Fruit fly (Drosophila melanogaster) whole organism, embryonic: Measurements from ENCODE around the gene CG14269.

Experiments
- CG10147 ChIP-seq: fragments of 200-800 bp; sonication (Bioruptor generic); optimal IDR thresholded peaks from 2 replicates; lab custom pipeline; 2019; ENCODE audit warnings: missing biosample characterization, mild to moderate bottlenecking, missing genetic modification characterization, moderate library complexity
- CG10959 ChIP-seq: fragments of 200-800 bp; sonication (Bioruptor generic); IDR thresholded peaks from 2 replicates; pipeline ENCODE4 v1.3.6; 2022; ENCODE audit warnings: missing biosample characterization, missing genetic modification characterization
- CG10979 ChIP-seq: fragments of 200-800 bp; sonication (Bioruptor generic); optimal IDR thresholded peaks from 2 replicates; lab custom pipeline; 2018; ENCODE audit warnings: missing biosample characterization, mild to moderate bottlenecking, missing genetic modification characterization, moderate library complexity
- CG11560 ChIP-seq: fragments of 200-800 bp; sonication (Bioruptor generic); IDR thresholded peaks from 3 replicates; pipeline ENCODE4 v1.3.6; 2022; ENCODE audit warnings: missing biosample characterization, missing genetic modification characterization
- CG12071 ChIP-seq: fragments of 200-800 bp; sonication (Bioruptor generic); optimal IDR thresholded peaks from 3 replicates; lab custom pipeline; 2018; ENCODE audit warnings: missing biosample characterization, mild to moderate bottlenecking, missing genetic modification characterization
- CG12769 ChIP-seq: fragments of 200-800 bp; sonication (Bioruptor generic); optimal IDR thresholded peaks from 2 replicates; lab custom pipeline; 2019; ENCODE audit warnings: missing biosample characterization, mild to moderate bottlenecking, missing genetic modification characterization, moderate library complexity
- CG12942 ChIP-seq: fragments of 200-800 bp; sonication (Bioruptor generic); optimal IDR thresholded peaks from 3 replicates; lab custom pipeline; 2016; ENCODE audit warnings: missing biosample characterization, missing genetic modification characterization
- CG14965 ChIP-seq: fragments of 200-800 bp; sonication (Bioruptor generic); optimal IDR thresholded peaks from 2 replicates; lab custom pipeline; 2016; ENCODE audit warnings: missing biosample characterization, missing genetic modification characterization, borderline replicate concordance
- CG15011 ChIP-seq: fragments of 200-800 bp; sonication (Bioruptor generic); optimal IDR thresholded peaks from 3 replicates; lab custom pipeline; 2018; ENCODE audit warnings: missing biosample characterization, mild to moderate bottlenecking, missing genetic modification characterization
- CG15269 ChIP-seq: fragments of 200-800 bp; sonication (Bioruptor generic); optimal IDR thresholded peaks from 2 replicates; lab custom pipeline; 2018; ENCODE audit warnings: missing biosample characterization, mild to moderate bottlenecking, missing genetic modification characterization, moderate library complexity
- CG15601 ChIP-seq: fragments of 200-800 bp; sonication (Bioruptor generic); optimal IDR thresholded peaks from 3 replicates; lab custom pipeline; 2019; ENCODE audit warnings: missing biosample characterization, mild to moderate bottlenecking, missing genetic modification characterization, moderate library complexity
- CG18599 ChIP-seq: fragments of 200-800 bp; sonication (Bioruptor generic); optimal IDR thresholded peaks from 3 replicates; lab custom pipeline; 2017; ENCODE audit warnings: missing biosample characterization, missing genetic modification characterization, mild to moderate bottlenecking, moderate library complexity, missing genetic modification reagents
- CG18619 ChIP-seq: fragments of 200-800 bp; sonication (Bioruptor generic); optimal IDR thresholded peaks from 3 replicates; lab custom pipeline; 2017; ENCODE audit warnings: missing biosample characterization, mild to moderate bottlenecking, missing genetic modification characterization
- CG34376 ChIP-seq: fragments of 200-800 bp; sonication (Bioruptor generic); optimal IDR thresholded peaks from 2 replicates; lab custom pipeline; 2018; ENCODE audit warnings: missing biosample characterization, mild to moderate bottlenecking, missing genetic modification characterization
- CG43689 ChIP-seq: fragments of 200-800 bp; sonication (Bioruptor generic); IDR thresholded peaks from 2 replicates; pipeline ENCODE4 v1.3.6; 2022; ENCODE audit warnings: missing biosample characterization, missing genetic modification characterization
- CG8089 ChIP-seq: fragments of 200-800 bp; sonication (Bioruptor generic); optimal IDR thresholded peaks from 3 replicates; lab custom pipeline; 2016; ENCODE audit warnings: missing biosample characterization, missing genetic modification characterization
- D ChIP-seq, 2 experiments: fragments of 200-800 bp in 1 of 2; fragments of >200 bp in 1 of 2; sonication (Bioruptor generic) in 1 of 2; optimal IDR thresholded peaks; 2 replicates in 1 of 2; 3 replicates in 1 of 2; lab custom pipeline; 2017; ENCODE audit warnings: mild to moderate bottlenecking in 1 of 2, missing biosample characterization in 1 of 2, missing genetic modification characterization in 1 of 2, missing genetic modification reagents in 1 of 2
- Fer3 ChIP-seq: fragments of 200-800 bp; sonication (Bioruptor generic); optimal IDR thresholded peaks from 2 replicates; lab custom pipeline; 2018; ENCODE audit warnings: missing biosample characterization, mild to moderate bottlenecking, missing genetic modification characterization, moderate library complexity
- GATAe ChIP-seq: fragments of 200-800 bp; sonication (Bioruptor generic); conservative IDR thresholded peaks from 2 replicates; pipeline ENCODE4 v1.3.6; 2022; ENCODE audit warnings: missing biosample characterization, missing genetic modification characterization
- H2.0 ChIP-seq: fragments of 200-800 bp; sonication (Bioruptor generic); IDR thresholded peaks from 2 replicates; pipeline ENCODE4 v1.3.6; 2022; ENCODE audit warnings: missing biosample characterization, missing genetic modification characterization
- Hey ChIP-seq: fragments of 200-800 bp; sonication (Bioruptor generic); optimal IDR thresholded peaks from 3 replicates; lab custom pipeline; 2018; ENCODE audit warnings: missing biosample characterization, mild to moderate bottlenecking, missing genetic modification characterization
- Jarid2 ChIP-seq: fragments of 200-800 bp; sonication (Bioruptor generic); optimal IDR thresholded peaks from 3 replicates; lab custom pipeline; 2017; ENCODE audit warnings: mild to moderate bottlenecking, missing biosample characterization, missing genetic modification reagents, missing genetic modification characterization
- MESR4 ChIP-seq: fragments of 200-800 bp; sonication (Bioruptor generic); optimal IDR thresholded peaks from 2 replicates; lab custom pipeline; 2018; ENCODE audit warnings: missing biosample characterization, mild to moderate bottlenecking, missing genetic modification characterization, moderate library complexity
- MTF-1 ChIP-seq: fragments of 200-800 bp; sonication (Bioruptor generic); optimal IDR thresholded peaks from 2 replicates; lab custom pipeline; 2018; ENCODE audit warnings: missing biosample characterization, mild to moderate bottlenecking, missing genetic modification characterization, borderline replicate concordance
- Vsx1 ChIP-seq: fragments of 200-800 bp; sonication (Bioruptor generic); optimal IDR thresholded peaks from 2 replicates; lab custom pipeline; 2017; ENCODE audit warnings: missing biosample characterization, mild to moderate bottlenecking, missing genetic modification characterization, missing genetic modification reagents
- al ChIP-seq: fragments of 200-800 bp; sonication (Bioruptor generic); IDR thresholded peaks from 2 replicates; pipeline ENCODE4 v1.3.6; 2022; ENCODE audit warnings: missing biosample characterization, missing genetic modification characterization
- ase ChIP-seq: fragments of 200-800 bp; sonication (Bioruptor generic); IDR thresholded peaks from 3 replicates; pipeline ENCODE4 v1.3.6; 2022; ENCODE audit warnings: missing biosample characterization, missing genetic modification characterization
- br ChIP-seq: fragments of >200 bp; optimal IDR thresholded peaks from 2 replicates; lab custom pipeline; 2017
- chn ChIP-seq: fragments of 200-800 bp; sonication (Bioruptor generic); optimal IDR thresholded peaks from 2 replicates; lab custom pipeline; 2016; ENCODE audit warnings: missing biosample characterization, missing genetic modification characterization
- corto ChIP-seq: fragments of 200-800 bp; sonication (Bioruptor generic); optimal IDR thresholded peaks from 2 replicates; lab custom pipeline; 2016; ENCODE audit warnings: missing biosample characterization, mild to moderate bottlenecking, missing genetic modification characterization, moderate library complexity
- danr ChIP-seq: fragments of 200-800 bp; sonication (Bioruptor generic); IDR thresholded peaks from 2 replicates; pipeline ENCODE4 v1.3.6; 2022; ENCODE audit warnings: missing biosample characterization, missing genetic modification characterization
- dmrt11E ChIP-seq: fragments of 200-800 bp; sonication (Bioruptor generic); optimal IDR thresholded peaks from 3 replicates; lab custom pipeline; 2018; ENCODE audit warnings: missing biosample characterization, mild to moderate bottlenecking, missing genetic modification characterization, moderate library complexity
- fd102C ChIP-seq: fragments of 200-800 bp; sonication (Bioruptor generic); optimal IDR thresholded peaks from 2 replicates; lab custom pipeline; 2018; ENCODE audit warnings: missing biosample characterization, mild to moderate bottlenecking, missing genetic modification characterization, moderate library complexity
- ftz-f1 ChIP-seq: fragments of 200-800 bp; sonication (Bioruptor generic); optimal IDR thresholded peaks from 2 replicates; lab custom pipeline; 2016; ENCODE audit warnings: missing biosample characterization, missing genetic modification characterization
- gce ChIP-seq: fragments of 200-800 bp; sonication (Bioruptor generic); IDR thresholded peaks from 3 replicates; pipeline ENCODE4 v1.3.6; 2022; ENCODE audit warnings: missing biosample characterization, missing genetic modification characterization
- gfzf ChIP-seq: fragments of 200-800 bp; sonication (Bioruptor generic); optimal IDR thresholded peaks from 2 replicates; lab custom pipeline; 2016; ENCODE audit warnings: missing biosample characterization, mild to moderate bottlenecking, missing genetic modification characterization, moderate library complexity
- hth ChIP-seq: fragments of >200 bp; optimal IDR thresholded peaks from 2 replicates; lab custom pipeline; 2017; ENCODE audit warnings: inconsistent platforms
- org-1 ChIP-seq: fragments of 200-800 bp; sonication (Bioruptor generic); optimal IDR thresholded peaks from 2 replicates; lab custom pipeline; 2017; ENCODE audit warnings: missing biosample characterization, missing genetic modification characterization
- pb ChIP-seq: fragments of 200-800 bp; sonication (Bioruptor generic); optimal IDR thresholded peaks from 3 replicates; lab custom pipeline; 2016; ENCODE audit warnings: missing biosample characterization, missing genetic modification characterization
- rib ChIP-seq: fragments of 200-800 bp; sonication (Bioruptor generic); IDR thresholded peaks from 2 replicates; pipeline ENCODE4 v1.3.6; 2022; ENCODE audit warnings: missing biosample characterization, missing genetic modification characterization
- ro ChIP-seq: fragments of 200-800 bp; sonication (Bioruptor generic); IDR thresholded peaks from 2 replicates; pipeline ENCODE4 v1.3.6; 2022; ENCODE audit warnings: missing biosample characterization, missing genetic modification characterization
- scrt ChIP-seq: fragments of 200-800 bp; sonication (Bioruptor generic); optimal IDR thresholded peaks from 2 replicates; lab custom pipeline; 2018; ENCODE audit warnings: missing biosample characterization, mild to moderate bottlenecking, missing genetic modification characterization, moderate library complexity
- sens-2 ChIP-seq: fragments of 200-800 bp; sonication (Bioruptor generic); IDR thresholded peaks from 2 replicates; pipeline ENCODE4 v1.3.6; 2022; ENCODE audit warnings: missing biosample characterization, missing genetic modification characterization
- shn ChIP-seq: fragments of 200-800 bp; sonication (Bioruptor generic); optimal IDR thresholded peaks from 3 replicates; lab custom pipeline; 2016; ENCODE audit warnings: missing biosample characterization, missing genetic modification characterization
- sqz ChIP-seq: fragments of 200-800 bp; sonication (Bioruptor generic); optimal IDR thresholded peaks from 3 replicates; lab custom pipeline; 2018; ENCODE audit warnings: missing biosample characterization, mild to moderate bottlenecking, missing genetic modification characterization
- sug ChIP-seq: fragments of 200-800 bp; optimal IDR thresholded peaks from 2 replicates; lab custom pipeline; 2019; ENCODE audit warnings: missing biosample characterization, mild to moderate bottlenecking, missing genetic modification characterization, moderate library complexity
- tgo ChIP-seq: fragments of 200-800 bp; sonication (Bioruptor generic); IDR thresholded peaks from 3 replicates; pipeline ENCODE4 v1.3.6; 2022; ENCODE audit warnings: missing biosample characterization, missing genetic modification characterization
- tna ChIP-seq: fragments of 200-800 bp; sonication (Bioruptor generic); IDR thresholded peaks from 2 replicates; pipeline ENCODE4 v1.3.6; 2022; ENCODE audit warnings: missing biosample characterization, missing genetic modification characterization; ENCODE audit not compliant: partially characterized antibody
- tx ChIP-seq: fragments of 200-800 bp; sonication (Bioruptor generic); optimal IDR thresholded peaks from 2 replicates; lab custom pipeline; 2016; ENCODE audit warnings: missing biosample characterization, missing genetic modification characterization
- vnd ChIP-seq: fragments of 200-800 bp; sonication (Bioruptor generic); IDR thresholded peaks from 3 replicates; pipeline ENCODE4 v1.3.6; 2022; ENCODE audit warnings: missing biosample characterization, missing genetic modification characterization; ENCODE audit not compliant: partially characterized antibody
- zen ChIP-seq: fragments of 200-800 bp; sonication (Bioruptor generic); optimal IDR thresholded peaks from 3 replicates; lab custom pipeline; 2018; ENCODE audit warnings: missing biosample characterization, mild to moderate bottlenecking, missing genetic modification characterization, moderate library complexity

Gene CG14269

dm6 chrX:3399286-3399685, 36.3 kb downstream of the CG14269 start (continued):
- no peak for TF ChIP-seq CG10959 (GFP tag; lab: Robert Waterston, UW)
- TF ChIP-seq fd102C (GFP tag; lab: Kevin White, UChicago): no peak
- 0 out of 2 replicates have a peak, but pooled peaks have one; percentile 13 for TF ChIP-seq GATAe
- TF ChIP-seq CG15601 (tag; lab: Kevin White, UChicago): no peak
- no peak for TF ChIP-seq rib (GFP tag; lab: Robert Waterston, UW)
- no peak for TF ChIP-seq MESR4 (GFP tag; lab: Kevin White, UChicago)
- peak; percentile 72 for TF ChIP-seq CG18599 (GFP tag; lab: Kevin White, UChicago)
- no peak for TF ChIP-seq CG10979 (tag; lab: Kevin White, UChicago)
- no peak for TF ChIP-seq dmrt11E (tag; lab: Kevin White, UChicago)
- no peak for TF ChIP-seq scrt
- TF ChIP-seq Jarid2 (GFP tag; lab: Kevin White, UChicago): no peak
- no peak for TF ChIP-seq gfzf
- no peak for TF ChIP-seq ftz-f1 (GFP tag; lab: Kevin White, UChicago)
- TF ChIP-seq sqz (GFP tag; lab: Kevin White, UChicago): no peak
- TF ChIP-seq hth: no peak
- TF ChIP-seq CG8089 (GFP tag; lab: Kevin White, UChicago): no peak
- peak; percentile 13 for TF ChIP-seq CG15011 (GFP tag; lab: Kevin White, UChicago)
- TF ChIP-seq org-1 (GFP tag; lab: Kevin White, UChicago): no peak
- TF ChIP-seq vnd (GFP tag; lab: Robert Waterston, UW): no peak
- TF ChIP-seq CG12769: no peak
- peak; percentile 35; the same call in 1 of the 2 replicates for TF ChIP-seq al (GFP tag; lab: Robert Waterston, UW)
- TF ChIP-seq ro (GFP tag; lab: Robert Waterston, UW): no peak
- TF ChIP-seq CG43689: no peak
- no peak for TF ChIP-seq gce (GFP tag; lab: Robert Waterston, UW)
- no peak for TF ChIP-seq CG12942 (GFP tag; lab: Kevin White, UChicago)
- no peak for TF ChIP-seq danr
- no peak for TF ChIP-seq ase
- no peak for TF ChIP-seq br (lab: Kevin White, UChicago)
- no peak for TF ChIP-seq CG12071 (GFP tag; lab: Kevin White, UChicago)
- no peak for TF ChIP-seq pb (GFP tag; lab: Kevin White, UChicago)
- TF ChIP-seq tx (GFP tag; lab: Kevin White, UChicago): no peak
- TF ChIP-seq chn (GFP tag; lab: Kevin White, UChicago): no peak
- TF ChIP-seq shn (GFP tag; lab: Kevin White, UChicago): no peak
- no peak for TF ChIP-seq Hey (tag; lab: Kevin White, UChicago)
- TF ChIP-seq MTF-1 (GFP tag; lab: Kevin White, UChicago): no peak
- no peak for TF ChIP-seq tna (GFP tag; lab: Robert Waterston, UW)
- TF ChIP-seq tgo (GFP tag; lab: Robert Waterston, UW): no peak; the same call in 1 of the 3 replicates
- peak; percentile 60 for TF ChIP-seq Fer3 (tag; lab: Kevin White, UChicago)
- no peak for TF ChIP-seq sug (tag; lab: Kevin White, UChicago)
- TF ChIP-seq corto (GFP tag; lab: Kevin White, UChicago): no peak
- TF ChIP-seq CG14965: no peak
- no peak for TF ChIP-seq Vsx1
- peak; percentile 48 for TF ChIP-seq CG10147 (GFP tag; lab: Kevin White, UChicago)
- TF ChIP-seq CG11560 (tag; lab: Robert Waterston, UW): no peak
- TF ChIP-seq H2.0: no peak
- no peak for TF ChIP-seq CG34376 (GFP tag; lab: Kevin White, UChicago)
- TF ChIP-seq CG15269 (tag; lab: Kevin White, UChicago): peak; percentile 40
- no peak for TF ChIP-seq D (optimal IDR thresholded peaks at IDR 0.05; lab: Kevin White, UChicago)
- no peak for TF ChIP-seq D (GFP tag; optimal IDR thresholded peaks at IDR 0.05; lab: Kevin White, UChicago)
- no peak for TF ChIP-seq sens-2
- TF ChIP-seq zen: no peak
- peak; percentile 25 for TF ChIP-seq CG18619 (GFP tag; lab: Kevin White, UChicago)
